Fruit fly (Drosophila melanogaster) whole organism, wandering third instar larva: ENCODE data around the gene RabX4.
A peak's percentile ranks its signal among the peaks of the same experiment; 100 is the strongest.

Source experiments
- CG9705 ChIP-seq: fragments of 200-800 bp; sonication (Bioruptor generic); optimal IDR thresholded peaks from 2 replicates; lab custom pipeline; 2018; ENCODE audit warnings: missing biosample characterization, mild to moderate bottlenecking, missing genetic modification characterization
- Dif ChIP-seq: fragments of 200-275, 200-300 bp; sonication (Bioruptor generic); optimal IDR thresholded peaks from 2 replicates; lab custom pipeline; 2018; ENCODE audit warnings: missing biosample characterization, missing genetic modification characterization; ENCODE audit not compliant: partially characterized antibody
- GATAd ChIP-seq: sonication (Bioruptor generic); optimal IDR thresholded peaks from 2 replicates; lab custom pipeline; 2016; ENCODE audit warnings: missing biosample characterization, missing genetic modification characterization
- HLH106 ChIP-seq: fragments of 200-800 bp; optimal IDR thresholded peaks from 3 replicates; lab custom pipeline; 2019; ENCODE audit warnings: missing biosample characterization, mild to moderate bottlenecking, missing genetic modification characterization, moderate library complexity
- Hnf4 ChIP-seq: fragments of 200-800 bp; sonication (Bioruptor generic); optimal IDR thresholded peaks from 2 replicates; lab custom pipeline; 2016; ENCODE audit warnings: missing biosample characterization, mild to moderate bottlenecking, missing genetic modification characterization
- Hr78 ChIP-seq: fragments of >200 bp; optimal IDR thresholded peaks from 2 replicates; lab custom pipeline; 2017; ENCODE audit warnings: missing biosample characterization, missing genetic modification characterization
- Jra ChIP-seq: sonication (Bioruptor generic); optimal IDR thresholded peaks from 2 replicates; lab custom pipeline; 2016; ENCODE audit warnings: missing biosample characterization, missing genetic modification characterization
- Myc ChIP-seq: fragments of >200 bp; optimal IDR thresholded peaks from 2 replicates; lab custom pipeline; 2017
- Rel ChIP-seq, 2 experiments: fragments of 200-800 bp; sonication (Bioruptor generic) in 1 of 2; optimal IDR thresholded peaks; 2 replicates in 1 of 2; 3 replicates in 1 of 2; lab custom pipeline; 2016 to 2019; ENCODE audit warnings: mild to moderate bottlenecking in 2 of 2, missing biosample characterization in 2 of 2, missing genetic modification characterization in 2 of 2, moderate library complexity in 1 of 2
- Sp1 ChIP-seq: fragments of 200-800 bp; sonication (Bioruptor generic); optimal IDR thresholded peaks from 3 replicates; lab custom pipeline; 2019; ENCODE audit warnings: missing biosample characterization, mild to moderate bottlenecking, missing genetic modification characterization, moderate library complexity
- Vsx2 ChIP-seq: fragments of 200-300, 225-300 bp; sonication (Bioruptor generic); optimal IDR thresholded peaks from 2 replicates; lab custom pipeline; 2018; ENCODE audit warnings: missing biosample characterization, missing genetic modification characterization; ENCODE audit not compliant: partially characterized antibody
- br ChIP-seq: fragments of 200-800 bp; sonication (Bioruptor generic); optimal IDR thresholded peaks from 2 replicates; lab custom pipeline; 2016; ENCODE audit warnings: missing biosample characterization, missing genetic modification characterization
- brk ChIP-seq: fragments of 200-800 bp; sonication (Bioruptor generic); optimal IDR thresholded peaks from 2 replicates; lab custom pipeline; 2016; ENCODE audit warnings: missing biosample characterization, mild to moderate bottlenecking, missing genetic modification characterization
- dl ChIP-seq, 2 experiments: fragments of 175-275, 200-275 bp in 1 of 2; fragments of 200-275 bp in 1 of 2; sonication (Bioruptor generic); optimal IDR thresholded peaks; lab custom pipeline; 2018; ENCODE audit warnings: mild to moderate bottlenecking in 2 of 2, missing biosample characterization in 2 of 2, missing genetic modification characterization in 2 of 2, moderate library complexity in 2 of 2; ENCODE audit not compliant: partially characterized antibody in 2 of 2, insufficient read depth in 1 of 2
- dsf ChIP-seq: sonication (Bioruptor generic); optimal IDR thresholded peaks from 2 replicates; lab custom pipeline; 2016; ENCODE audit warnings: missing biosample characterization, missing genetic modification characterization, borderline replicate concordance
- ey ChIP-seq: fragments of 200-800 bp; sonication (Bioruptor generic); optimal IDR thresholded peaks from 2 replicates; lab custom pipeline; 2016; ENCODE audit warnings: missing biosample characterization, missing genetic modification characterization
- fru ChIP-seq: fragments of 200-800 bp; sonication (Bioruptor generic); optimal IDR thresholded peaks from 3 replicates; lab custom pipeline; 2016; ENCODE audit warnings: missing biosample characterization, mild to moderate bottlenecking, missing genetic modification characterization
- jim ChIP-seq: fragments of 175-275, 200-325 bp; sonication (Bioruptor generic); optimal IDR thresholded peaks from 2 replicates; lab custom pipeline; 2016; ENCODE audit warnings: missing biosample characterization, mild to moderate bottlenecking, missing genetic modification characterization
- lola ChIP-seq: fragments of >200 bp; optimal IDR thresholded peaks from 2 replicates; lab custom pipeline; 2017; ENCODE audit warnings: missing biosample characterization, missing genetic modification characterization
- rgr ChIP-seq: fragments of 200-800 bp; sonication (Bioruptor generic); optimal IDR thresholded peaks from 3 replicates; lab custom pipeline; 2016; ENCODE audit warnings: missing biosample characterization, mild to moderate bottlenecking, missing genetic modification characterization
- sage ChIP-seq: fragments of 200-800 bp; sonication (Bioruptor generic); optimal IDR thresholded peaks from 2 replicates; lab custom pipeline; 2016; ENCODE audit warnings: missing biosample characterization, mild to moderate bottlenecking, missing genetic modification characterization
- sv ChIP-seq: fragments of 200-800 bp; sonication (Bioruptor generic); optimal IDR thresholded peaks from 3 replicates; lab custom pipeline; 2016; ENCODE audit warnings: missing biosample characterization, missing genetic modification characterization
- tai ChIP-seq: sonication (Bioruptor generic); optimal IDR thresholded peaks from 2 replicates; lab custom pipeline; 2016; ENCODE audit warnings: missing biosample characterization, missing genetic modification characterization
- usp ChIP-seq: fragments of >200 bp; optimal IDR thresholded peaks from 2 replicates; lab custom pipeline; 2017; ENCODE audit warnings: missing biosample characterization, missing genetic modification characterization

Gene RabX4

DNA sequence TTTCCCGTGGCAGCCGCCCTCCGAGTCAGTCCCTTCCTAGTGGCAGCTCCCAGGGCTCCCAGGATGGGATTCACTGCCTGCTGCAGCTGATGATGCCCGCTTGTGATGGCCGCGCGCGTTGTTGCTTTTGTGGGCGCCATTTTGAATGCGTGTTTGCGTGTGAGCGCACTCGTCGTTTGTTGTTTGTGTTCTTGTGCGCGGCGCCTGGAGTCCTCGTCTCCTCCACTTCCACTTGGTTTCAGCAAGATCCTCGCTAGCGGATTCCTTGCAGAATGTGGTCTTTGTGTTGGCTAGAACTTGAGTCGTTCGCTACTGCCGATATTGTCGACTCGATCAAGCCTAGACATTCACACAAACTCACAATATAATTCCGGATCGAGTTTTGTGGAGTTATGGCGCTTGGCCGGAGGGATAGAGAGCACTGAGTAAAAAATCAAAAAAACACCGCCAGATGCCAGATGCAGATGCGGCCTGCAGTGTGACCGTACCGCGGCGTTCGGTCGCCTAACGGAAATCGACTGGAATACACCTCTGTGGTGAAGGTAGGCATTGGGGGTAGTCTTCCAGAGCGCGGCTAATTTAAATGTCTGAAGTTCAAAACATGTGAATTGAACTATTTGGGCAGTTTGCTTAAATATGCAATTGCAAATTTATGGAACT is 42.3 kb upstream of the RabX4 start, which contains the start of gene CycB3:
Gene CycB3, minus strand, starts transcription at position 428 of the 660 bp plus-strand sequence.
- TF ChIP-seq Myc (lab: Kevin White, UChicago) (peak; percentile 58), Rel (GFP tag; optimal IDR thresholded peaks at IDR 0.05; lab: Kevin White, UChicago) (no peak), Rel (tag; optimal IDR thresholded peaks at IDR 0.05; lab: Kevin White, UChicago) (peak; percentile 50), sv (GFP tag; lab: Kevin White, UChicago) (no peak), ey (GFP tag; lab: Kevin White, UChicago) (peak; percentile 17), Sp1 (GFP tag; lab: Kevin White, UChicago) (peak; percentile 21), Dif (GFP tag; lab: Kevin White, UChicago) (no peak), Vsx2 (peak; percentile 28), CG9705 (peak; percentile 43), rgr (GFP tag; lab: Kevin White, UChicago) (peak; percentile 33)

DNA sequence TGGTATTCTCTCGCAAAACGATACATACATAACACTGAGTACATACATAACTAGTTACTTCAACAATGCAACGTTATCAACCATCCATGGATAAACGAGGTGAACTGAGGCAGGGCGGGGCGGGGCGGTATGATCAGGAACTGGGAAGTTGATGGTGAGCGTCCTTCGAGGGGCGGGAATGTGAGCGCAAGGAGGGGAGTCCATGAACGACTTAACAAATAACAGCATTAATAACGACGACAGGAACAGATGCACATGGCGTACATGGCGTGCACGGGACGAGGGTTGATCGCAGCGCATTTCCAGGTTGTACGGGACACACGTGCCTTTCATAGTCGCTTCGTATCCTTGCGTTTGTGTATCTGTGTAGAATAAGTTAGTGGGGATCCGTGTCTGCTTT is 39.7 kb upstream of the RabX4 start:
- no peak for TF ChIP-seq dl (GFP tag; optimal IDR thresholded peaks at IDR 0.05; lab: Kevin White, UChicago; ENCODE audit: insufficient read depth in 1 of 2, partially characterized antibody in 2 of 2)
- TF ChIP-seq Hr78, result no peak

DNA sequence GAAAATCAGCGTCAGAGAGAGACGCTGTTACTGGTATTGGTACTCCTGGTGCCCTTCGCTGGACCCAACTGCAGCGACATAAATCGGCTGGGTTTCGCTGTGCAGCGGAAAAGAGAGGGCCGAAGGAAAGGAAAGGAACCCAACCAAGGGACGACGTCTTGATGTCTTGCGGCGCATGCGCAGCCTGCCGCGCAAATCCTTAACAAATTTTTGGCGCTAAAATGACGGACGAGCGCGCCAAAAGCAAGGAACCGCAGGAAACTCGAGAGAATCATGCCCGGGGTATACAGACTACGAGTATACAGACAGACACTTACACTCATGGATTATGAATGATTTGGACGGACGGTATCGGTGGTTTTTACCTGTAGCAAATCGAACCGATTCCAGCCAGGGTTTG is 38.8 kb upstream of the RabX4 start:
- TF ChIP-seq jim (GFP tag; lab: Kevin White, UChicago), result no peak
- TF ChIP-seq sage (GFP tag; lab: Kevin White, UChicago), result no peak
- TF ChIP-seq Sp1 (GFP tag; lab: Kevin White, UChicago), result no peak
- no peak for TF ChIP-seq HLH106 (tag; lab: Kevin White, UChicago)

DNA sequence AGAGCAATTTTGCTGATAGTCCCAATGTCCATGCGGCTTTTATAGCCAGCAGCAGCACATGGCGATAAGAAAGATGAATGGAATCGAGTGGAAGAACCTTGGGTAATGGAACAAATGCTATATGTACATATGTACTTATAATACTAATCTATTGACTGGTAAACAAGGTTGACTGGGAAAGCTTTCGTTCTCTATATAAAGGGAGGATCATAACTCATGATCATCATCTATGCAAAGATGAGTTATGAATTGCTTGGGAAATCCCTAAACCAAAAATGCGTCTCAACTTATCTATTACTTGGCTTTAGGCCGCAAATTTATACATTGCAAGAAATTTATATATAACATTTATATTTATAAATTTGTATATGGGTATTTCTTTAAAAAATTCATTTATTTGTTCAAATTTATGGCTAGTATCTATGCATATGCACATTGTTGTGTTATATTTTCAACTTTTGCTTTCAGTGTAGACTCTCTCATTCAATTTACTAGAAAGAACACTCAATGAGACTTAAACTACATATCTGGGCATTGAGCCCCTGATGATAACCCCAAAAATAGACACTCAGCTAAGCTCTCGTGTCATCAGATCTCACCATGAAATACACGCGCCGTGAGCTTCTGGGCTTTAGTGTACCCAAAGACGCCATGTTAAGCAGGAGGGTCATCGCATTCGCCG is 36.7 kb upstream of the RabX4 start, which contains the start of the genes Srg1 and Elal:
Gene Srg1, minus strand, starts transcription at position 14 of the 682 bp plus-strand sequence.
Gene Elal, plus strand, starts transcription at position 632 of the 682 bp plus-strand sequence.
- no peak for TF ChIP-seq jim (GFP tag; lab: Kevin White, UChicago)
- TF ChIP-seq usp (GFP tag; lab: Kevin White, UChicago), result no peak
- no peak for TF ChIP-seq Rel (GFP tag; optimal IDR thresholded peaks at IDR 0.05; lab: Kevin White, UChicago)
- TF ChIP-seq Rel (tag; optimal IDR thresholded peaks at IDR 0.05; lab: Kevin White, UChicago), result peak; percentile 73

DNA sequence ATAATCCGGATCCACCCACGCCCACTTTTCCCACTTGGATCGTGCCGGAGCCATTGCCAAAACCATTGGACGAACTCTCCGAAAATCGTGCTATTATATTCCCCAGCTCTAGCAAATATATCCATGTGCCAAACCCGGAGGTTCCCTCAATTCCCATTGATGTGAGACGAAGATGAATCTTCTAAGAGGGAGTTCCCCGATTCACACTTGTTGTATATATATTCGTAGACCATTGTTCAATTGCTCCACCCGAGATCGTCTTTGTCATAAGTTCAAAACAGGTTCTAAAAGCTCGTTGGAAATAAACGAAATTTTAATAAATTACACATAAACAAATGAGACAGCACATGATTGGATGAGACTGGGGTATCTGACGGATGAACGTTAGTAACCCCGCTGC is 35.7 kb upstream of the RabX4 start:
- TF ChIP-seq Rel (GFP tag; optimal IDR thresholded peaks at IDR 0.05; lab: Kevin White, UChicago) (no peak), Rel (tag; optimal IDR thresholded peaks at IDR 0.05; lab: Kevin White, UChicago) (peak; percentile 96), usp (GFP tag; lab: Kevin White, UChicago) (no peak)

DNA sequence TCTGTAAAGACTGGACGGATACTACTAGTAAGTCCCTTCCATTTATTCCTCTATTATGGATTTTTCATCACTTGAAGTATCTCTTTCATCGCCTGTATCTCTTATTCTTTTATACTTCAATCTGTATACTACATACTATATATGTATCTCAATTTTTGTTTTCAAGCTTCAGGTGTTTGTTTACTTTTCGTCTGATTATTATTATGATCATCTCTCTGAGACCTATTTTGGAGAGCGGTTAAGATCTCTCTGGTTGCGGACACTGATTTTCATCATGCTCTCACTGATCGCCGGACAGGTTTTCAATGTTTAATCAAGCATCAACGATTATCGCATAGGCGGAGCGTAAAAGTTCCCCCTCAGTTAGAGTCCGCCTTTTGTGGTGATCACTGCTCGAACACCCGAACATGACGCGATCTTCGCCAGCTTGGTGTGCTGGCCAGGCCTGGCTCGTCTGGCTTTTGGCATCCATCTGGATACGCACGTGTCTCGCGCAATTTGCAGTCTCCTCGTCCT is 34.4 kb upstream of the RabX4 start, which contains the start of gene CG7016:
Gene CG7016, plus strand, starts transcription at position 358 of the 516 bp plus-strand sequence.
- no peak for TF ChIP-seq usp (GFP tag; lab: Kevin White, UChicago)
- no peak for TF ChIP-seq sage (GFP tag; lab: Kevin White, UChicago)
- no peak for TF ChIP-seq Rel (GFP tag; optimal IDR thresholded peaks at IDR 0.05; lab: Kevin White, UChicago)
- peak; percentile 93 for TF ChIP-seq Rel (tag; optimal IDR thresholded peaks at IDR 0.05; lab: Kevin White, UChicago)

DNA sequence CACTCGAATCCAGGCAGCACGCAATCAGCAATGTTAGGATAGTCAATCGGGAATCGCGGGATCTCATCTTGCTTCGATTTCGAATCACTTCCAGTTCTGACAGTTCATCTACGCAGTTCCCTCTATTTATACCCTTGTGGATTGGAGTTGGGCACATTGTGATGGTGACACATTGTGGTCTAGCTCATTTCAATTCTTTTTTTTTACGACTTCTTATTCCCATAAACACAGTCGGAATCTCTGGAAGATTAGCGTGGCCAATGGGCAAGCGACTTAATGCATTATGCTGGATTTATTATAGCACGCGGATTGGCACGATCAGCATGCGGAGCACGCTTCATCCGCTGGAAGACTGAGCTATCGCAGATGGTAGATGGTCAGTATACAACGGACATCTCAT is 33.9 kb upstream of the RabX4 start, which contains the start of gene CG13640:
Gene CG13640, minus strand, starts transcription at position 101 of the 400 bp plus-strand sequence.
- TF ChIP-seq br (no peak), GATAd (GFP tag; lab: Kevin White, UChicago) (no peak), tai (no peak), dsf (GFP tag; lab: Kevin White, UChicago) (no peak), Hnf4 (GFP tag; lab: Kevin White, UChicago) (no peak), usp (GFP tag; lab: Kevin White, UChicago) (no peak), lola (no peak), Rel (GFP tag; optimal IDR thresholded peaks at IDR 0.05; lab: Kevin White, UChicago) (no peak), Rel (tag; optimal IDR thresholded peaks at IDR 0.05; lab: Kevin White, UChicago) (no peak), jim (GFP tag; lab: Kevin White, UChicago) (no peak), brk (GFP tag; lab: Kevin White, UChicago) (no peak), Myc (lab: Kevin White, UChicago) (no peak), Jra (GFP tag; lab: Kevin White, UChicago) (no peak), Vsx2 (no peak), fru (GFP tag; lab: Kevin White, UChicago) (no peak), Dif (GFP tag; lab: Kevin White, UChicago) (no peak)
